Worm (Caenorhabditis elegans) whole organism, young adult: ENCODE results near the gene aak-1.

ENCODE experiments used
- C06A6.2 ChIP-seq: fragments of 200-800 bp; sonication (Bioruptor generic); conservative IDR thresholded peaks from 2 replicates; pipeline ENCODE4 v1.3.6; 2022; ENCODE audit warnings: missing genetic modification characterization, missing compliant biosample characterization
- F22D6.2 ChIP-seq: sonication (generic microtip); optimal IDR thresholded peaks from 2 replicates; lab custom pipeline; 2016; ENCODE audit warnings: mild to moderate bottlenecking, missing genetic modification characterization, missing compliant biosample characterization
- F23B12.7 ChIP-seq: sonication (generic microtip); optimal IDR thresholded peaks from 2 replicates; lab custom pipeline; 2017; ENCODE audit warnings: missing genetic modification characterization, mild to moderate bottlenecking, missing compliant biosample characterization, antibody characterized with exemption, moderate library complexity; ENCODE audit not compliant: insufficient read depth
- F33H1.4 ChIP-seq: fragments of 200-800 bp; sonication (Bioruptor generic); IDR thresholded peaks from 2 replicates; pipeline ENCODE4 v1.3.6; 2022; ENCODE audit warnings: missing genetic modification reagents, missing genetic modification characterization, missing compliant biosample characterization
- F55B11.4 ChIP-seq: sonication (generic microtip); optimal IDR thresholded peaks from 2 replicates; lab custom pipeline; 2016; ENCODE audit warnings: missing compliant biosample characterization, missing genetic modification characterization, borderline replicate concordance; ENCODE audit not compliant: insufficient read depth
- F57C9.4 ChIP-seq: sonication (generic microtip); optimal IDR thresholded peaks from 2 replicates; lab custom pipeline; 2017; ENCODE audit warnings: mild to moderate bottlenecking, missing genetic modification characterization, missing compliant biosample characterization
- K11D2.4 ChIP-seq: fragments of 200-800 bp; sonication (Bioruptor generic); IDR thresholded peaks from 2 replicates; pipeline ENCODE4 v1.3.6; 2022; ENCODE audit warnings: missing genetic modification reagents, missing genetic modification characterization, missing compliant biosample characterization
- K12H6.12 ChIP-seq: fragments of 200-800 bp; sonication (Bioruptor generic); optimal IDR thresholded peaks from 2 replicates; lab custom pipeline; 2018; ENCODE audit warnings: mild to moderate bottlenecking, missing genetic modification characterization, missing compliant biosample characterization
- Y79H2A.3 ChIP-seq: fragments of 200-800 bp; sonication (Bioruptor generic); conservative IDR thresholded peaks from 2 replicates; pipeline ENCODE4 v1.3.6; 2022; ENCODE audit warnings: missing genetic modification reagents, missing genetic modification characterization, missing compliant biosample characterization
- ama-1 ChIP-seq, 3 experiments: fragments of 150-350 bp in 1 of 3; sonication (generic microtip) in 2 of 3; optimal IDR thresholded peaks; 2 replicates each; lab custom pipeline; 2014 to 2018; ENCODE audit warnings: missing biosample characterization in 2 of 3, missing genetic modification characterization in 2 of 3, missing genetic modification reagents in 2 of 3
- aptf-2 ChIP-seq: fragments of 200-800 bp; sonication (Bioruptor generic); conservative IDR thresholded peaks from 2 replicates; pipeline ENCODE4 v1.3.6; 2022; ENCODE audit warnings: missing genetic modification reagents, missing genetic modification characterization, missing compliant biosample characterization
- aptf-3 ChIP-seq: fragments of 200-800 bp; sonication (Bioruptor generic); IDR thresholded peaks from 2 replicates; pipeline ENCODE4 v1.3.6; 2022; ENCODE audit warnings: missing genetic modification characterization, missing compliant biosample characterization
- attf-3 ChIP-seq: fragments of 200-800 bp; sonication (Bioruptor generic); conservative IDR thresholded peaks from 2 replicates; pipeline ENCODE4 v1.3.6; 2022; ENCODE audit warnings: missing genetic modification reagents, missing genetic modification characterization, missing compliant biosample characterization
- attf-6 ChIP-seq: fragments of 200-800 bp; sonication (Bioruptor generic); IDR thresholded peaks from 2 replicates; pipeline ENCODE4 v1.3.6; 2022; ENCODE audit warnings: missing genetic modification reagents, missing genetic modification characterization, missing compliant biosample characterization
- bed-1 ChIP-seq: fragments of 200-800 bp; sonication (Bioruptor generic); IDR thresholded peaks from 2 replicates; pipeline ENCODE4 v1.3.6; 2022; ENCODE audit warnings: missing genetic modification reagents, missing genetic modification characterization, missing compliant biosample characterization
- ccch-3 ChIP-seq: fragments of 200-800 bp; sonication (Bioruptor generic); optimal IDR thresholded peaks from 2 replicates; lab custom pipeline; 2018; ENCODE audit warnings: mild to moderate bottlenecking, missing genetic modification characterization, missing compliant biosample characterization
- ets-4 ChIP-seq: fragments of 200-800 bp; sonication (Bioruptor generic); optimal IDR thresholded peaks from 2 replicates; lab custom pipeline; 2018; ENCODE audit warnings: mild to moderate bottlenecking, missing genetic modification characterization, missing compliant biosample characterization
- him-1 ChIP-seq: sonication (generic microtip); optimal IDR thresholded peaks from 2 replicates; lab custom pipeline; 2016; ENCODE audit warnings: missing genotype, missing genetic modification reagents, missing genetic modification characterization, missing compliant biosample characterization
- hmg-1.2 ChIP-seq: fragments of 200-800 bp; sonication (Bioruptor generic); IDR thresholded peaks from 2 replicates; pipeline ENCODE4 v1.3.6; 2022; ENCODE audit warnings: missing genetic modification reagents, missing genetic modification characterization, missing compliant biosample characterization
- hmg-20 ChIP-seq: fragments of 200-800 bp; sonication (Bioruptor generic); IDR thresholded peaks from 2 replicates; pipeline ENCODE4 v1.3.6; 2022; ENCODE audit warnings: missing genetic modification reagents, missing genetic modification characterization, missing compliant biosample characterization
- hrde-1 ChIP-seq: sonication (generic microtip); optimal IDR thresholded peaks from 2 replicates; lab custom pipeline; 2016; ENCODE audit warnings: missing genetic modification characterization, mild to moderate bottlenecking, missing compliant biosample characterization, moderate library complexity, missing genotype, missing genetic modification reagents, borderline replicate concordance
- hsf-1 ChIP-seq: fragments of 200-800 bp; sonication (Bioruptor generic); IDR thresholded peaks from 2 replicates; pipeline ENCODE4 v1.3.6; 2022; ENCODE audit warnings: missing genetic modification reagents, missing genetic modification characterization, missing compliant biosample characterization
- lag-1 ChIP-seq: fragments of 200-800 bp; sonication (Bioruptor generic); IDR thresholded peaks from 2 replicates; pipeline ENCODE4 v1.3.6; 2022; ENCODE audit warnings: missing genetic modification reagents, missing genetic modification characterization, missing compliant biosample characterization
- lin-26 ChIP-seq: fragments of 200-800 bp; sonication (Bioruptor generic); IDR thresholded peaks from 2 replicates; pipeline ENCODE4 v1.3.6; 2022; ENCODE audit warnings: missing genetic modification reagents, missing genetic modification characterization, missing compliant biosample characterization
- lir-1 ChIP-seq: fragments of 200-800 bp; sonication (Bioruptor generic); conservative IDR thresholded peaks from 2 replicates; pipeline ENCODE4 v1.3.6; 2022; ENCODE audit warnings: missing genetic modification reagents, missing genetic modification characterization, missing compliant biosample characterization
- lsl-1 ChIP-seq: fragments of 200-800 bp; sonication (Bioruptor generic); optimal IDR thresholded peaks from 2 replicates; lab custom pipeline; 2018; ENCODE audit warnings: mild to moderate bottlenecking, missing genetic modification characterization, moderate library complexity, missing compliant biosample characterization
- lsy-27 ChIP-seq: sonication (generic microtip); optimal IDR thresholded peaks from 2 replicates; lab custom pipeline; 2017; ENCODE audit warnings: missing genetic modification characterization, mild to moderate bottlenecking, missing compliant biosample characterization, antibody characterized with exemption, missing genotype, borderline replicate concordance; ENCODE audit not compliant: insufficient read depth
- madf-8 ChIP-seq: fragments of 200-800 bp; sonication (Bioruptor generic); conservative IDR thresholded peaks from 2 replicates; pipeline ENCODE4 v1.3.6; 2022; ENCODE audit warnings: missing genetic modification reagents, missing genetic modification characterization, missing compliant biosample characterization
- nfyb-1 ChIP-seq: fragments of 200-800 bp; sonication (Bioruptor generic); IDR thresholded peaks from 2 replicates; pipeline ENCODE4 v1.3.6; 2022; ENCODE audit warnings: missing genetic modification reagents, missing genetic modification characterization, missing compliant biosample characterization
- nhr-179 ChIP-seq: sonication (generic microtip); optimal IDR thresholded peaks from 2 replicates; lab custom pipeline; 2016; ENCODE audit warnings: mild to moderate bottlenecking, missing genetic modification characterization, missing compliant biosample characterization
- nhr-27 ChIP-seq: fragments of 200-800 bp; sonication (Bioruptor generic); optimal IDR thresholded peaks from 2 replicates; lab custom pipeline; 2018; ENCODE audit warnings: mild to moderate bottlenecking, missing genetic modification characterization, moderate library complexity, missing compliant biosample characterization
- nhr-80 ChIP-seq: sonication (generic microtip); optimal IDR thresholded peaks from 2 replicates; lab custom pipeline; 2016; ENCODE audit warnings: missing genetic modification characterization, missing compliant biosample characterization
- somi-1 ChIP-seq: fragments of 200-800 bp; sonication (Bioruptor generic); optimal IDR thresholded peaks from 2 replicates; lab custom pipeline; 2018; ENCODE audit warnings: mild to moderate bottlenecking, missing genetic modification characterization, missing compliant biosample characterization
- tbx-9 ChIP-seq: sonication (generic microtip); optimal IDR thresholded peaks from 2 replicates; lab custom pipeline; 2016; ENCODE audit warnings: borderline replicate concordance, missing genetic modification characterization, inconsistent platforms, missing compliant biosample characterization
- unc-130 ChIP-seq: sonication (generic microtip); optimal IDR thresholded peaks from 2 replicates; lab custom pipeline; 2016; ENCODE audit warnings: missing genetic modification reagents, missing genetic modification characterization, missing compliant biosample characterization
- unc-62 ChIP-seq: fragments of 150-350 bp; optimal IDR thresholded peaks from 2 replicates; lab custom pipeline; 2014; ENCODE audit warnings: missing biosample characterization, missing genetic modification reagents, missing genetic modification characterization
- zfh-2 ChIP-seq: fragments of 200-800 bp; sonication (Bioruptor generic); conservative IDR thresholded peaks from 2 replicates; pipeline ENCODE4 v1.3.6; 2022; ENCODE audit warnings: missing genetic modification reagents, missing genetic modification characterization, missing compliant biosample characterization
- zim-3 ChIP-seq: sonication (generic microtip); optimal IDR thresholded peaks from 2 replicates; lab custom pipeline; 2017; ENCODE audit warnings: mild to moderate bottlenecking, missing genetic modification characterization, moderate library complexity, missing compliant biosample characterization
- ztf-18 ChIP-seq: sonication (generic microtip); optimal IDR thresholded peaks from 2 replicates; lab custom pipeline; 2016; ENCODE audit warnings: missing genotype, mild to moderate bottlenecking, missing genetic modification characterization, missing compliant biosample characterization
- ztf-3 ChIP-seq: fragments of 200-800 bp; sonication (Bioruptor generic); optimal IDR thresholded peaks from 2 replicates; lab custom pipeline; 2018; ENCODE audit warnings: mild to moderate bottlenecking, missing genetic modification characterization, missing compliant biosample characterization

aak-1 gene

ce11 chrIII:8795595-8796141 lies 34.8 kb upstream of the aak-1 start (continued):
- TF ChIP-seq lin-26 (GFP tag; lab: Robert Waterston, UW) (peak; percentile 71; the same call in 1 of the 2 replicates), nhr-179 (no peak), K12H6.12 (peak; percentile 96), madf-8 (GFP tag; lab: Robert Waterston, UW) (no peak), aptf-2 (0 out of 2 replicates have a peak, but pooled peaks have one; percentile 59), F22D6.2 (no peak), F33H1.4 (GFP tag; lab: Robert Waterston, UW) (no peak), lsy-27 (tag; lab: Kevin White, UChicago) (no peak), hmg-1.2 (GFP tag; lab: Robert Waterston, UW) (peak; percentile 97), ztf-3 (GFP tag; lab: Kevin White, UChicago) (peak; percentile 52), somi-1 (GFP tag; lab: Kevin White, UChicago) (peak; percentile 96), lir-1 (GFP tag; lab: Robert Waterston, UW) (peak; percentile 45; the same call in 1 of the 2 replicates), attf-3 (no peak), attf-6 (GFP tag; lab: Robert Waterston, UW) (no peak), tbx-9 (tag; lab: Kevin White, UChicago) (no peak), lsl-1 (GFP tag; lab: Kevin White, UChicago) (peak; percentile 0), unc-130 (GFP tag; lab: Kevin White, UChicago) (no peak), hsf-1 (GFP tag; lab: Robert Waterston, UW) (peak; percentile 52; the same call in 1 of the 2 replicates), K11D2.4 (GFP tag; lab: Robert Waterston, UW) (peak; percentile 91), C06A6.2 (peak; percentile 89), ets-4 (GFP tag; lab: Kevin White, UChicago) (peak; percentile 61), ama-1 (optimal IDR thresholded peaks at IDR 0.05; lab: Kevin White, UChicago) (no peak), ama-1 (GFP tag; optimal IDR thresholded peaks at IDR 0.05; lab: Kevin White, UChicago) (no peak), bed-1 (GFP tag; lab: Robert Waterston, UW) (peak; percentile 56; the same call in 1 of the 2 replicates), F55B11.4 (tag; lab: Kevin White, UChicago) (no peak), ztf-18 (tag; lab: Kevin White, UChicago) (peak; percentile 60), him-1 (no peak), aptf-3 (GFP tag; lab: Robert Waterston, UW) (no peak), unc-62 (peak; percentile 63), nhr-80 (tag; lab: Kevin White, UChicago) (peak; percentile 81), zfh-2 (GFP tag; lab: Robert Waterston, UW) (peak; percentile 99), zim-3 (tag; lab: Kevin White, UChicago) (no peak), hmg-20 (GFP tag; lab: Robert Waterston, UW) (no peak), nhr-27 (no peak), F23B12.7 (tag; lab: Kevin White, UChicago) (peak; percentile 18), hrde-1 (no peak), Y79H2A.3 (GFP tag; lab: Robert Waterston, UW) (no peak), lag-1 (GFP tag; lab: Robert Waterston, UW) (no peak), F57C9.4 (tag; lab: Kevin White, UChicago) (no peak), nfyb-1 (peak; percentile 89), ccch-3 (GFP tag; lab: Kevin White, UChicago) (no peak)
